Worm (Caenorhabditis elegans) whole organism, midembryonic: ENCODE measurements around the gene K10C2.7.

Experiments
- T22C8.4 ChIP-seq: fragments of 200-800 bp; sonication (Bioruptor generic); IDR thresholded peaks from 2 replicates; pipeline ENCODE4 v1.3.6; 2022; ENCODE audit warnings: missing genetic modification characterization, missing compliant biosample characterization
- cog-1 ChIP-seq: sonication (generic microtip); optimal IDR thresholded peaks from 2 replicates; lab custom pipeline; 2016; ENCODE audit warnings: missing genetic modification characterization, missing compliant biosample characterization
- flt-1 ChIP-seq: fragments of 200-800 bp; sonication (Bioruptor generic); IDR thresholded peaks from 2 replicates; pipeline ENCODE4 v1.3.6; 2022; ENCODE audit warnings: missing genetic modification characterization, missing compliant biosample characterization
- klf-2 ChIP-seq: fragments of 200-800 bp; sonication (Bioruptor generic); conservative IDR thresholded peaks from 2 replicates; pipeline ENCODE4 v1.3.6; 2022; ENCODE audit warnings: missing genetic modification reagents, missing genetic modification characterization, missing compliant biosample characterization
- med-1 ChIP-seq: sonication (generic microtip); optimal IDR thresholded peaks from 2 replicates; lab custom pipeline; 2017; ENCODE audit warnings: missing genetic modification characterization, mild to moderate bottlenecking, missing compliant biosample characterization, antibody characterized with exemption, missing genetic modification reagents; ENCODE audit not compliant: insufficient read depth
- ref-1 ChIP-seq: fragments of 200-800 bp; sonication (Bioruptor generic); conservative IDR thresholded peaks from 2 replicates; pipeline ENCODE4 v1.3.6; 2022; ENCODE audit warnings: missing genetic modification reagents, missing genetic modification characterization, missing compliant biosample characterization
- tab-1 ChIP-seq: fragments of 200-800 bp; sonication (Bioruptor generic); IDR thresholded peaks from 2 replicates; pipeline ENCODE4 v1.3.6; 2022; ENCODE audit warnings: missing genetic modification characterization, missing compliant biosample characterization
- ztf-23 ChIP-seq: fragments of 200-800 bp; sonication (Bioruptor generic); IDR thresholded peaks from 2 replicates; pipeline ENCODE4 v1.3.6; 2022; ENCODE audit warnings: missing genetic modification reagents, missing genetic modification characterization, missing compliant biosample characterization
- ztf-29 ChIP-seq: fragments of 200-800 bp; sonication (Bioruptor generic); IDR thresholded peaks from 2 replicates; pipeline ENCODE4 v1.3.6; 2022; ENCODE audit warnings: missing genetic modification reagents, missing genetic modification characterization, missing compliant biosample characterization

The K10C2.7 gene

DNA sequence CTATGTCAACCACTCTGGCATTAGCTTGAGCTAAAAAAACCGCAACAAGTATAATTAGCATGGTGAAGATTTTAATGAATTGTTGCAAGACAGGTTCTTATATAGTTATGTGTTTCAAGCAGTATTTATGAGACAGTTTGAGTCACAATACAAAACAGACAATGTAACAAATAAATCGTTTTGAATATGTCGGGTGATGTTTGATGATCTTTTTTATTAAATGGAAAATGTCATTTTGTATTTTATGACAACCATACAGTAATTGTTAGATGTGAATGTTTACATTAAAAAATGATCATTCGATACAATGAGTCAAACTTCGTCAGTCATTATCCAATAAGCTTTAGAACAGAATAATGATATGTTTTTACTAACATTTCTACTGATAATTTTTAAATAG lies at the start of gene K10C2.7:
Gene K10C2.7 (minus strand): TSS at position 101 of the 400 bp plus-strand sequence.
- no peak for TF ChIP-seq cog-1
- TF ChIP-seq ztf-29: no peak
- no peak for TF ChIP-seq tab-1 (GFP tag; lab: Robert Waterston, UW)
- TF ChIP-seq klf-2 (GFP tag; lab: Robert Waterston, UW): no peak
- TF ChIP-seq flt-1 (GFP tag; lab: Robert Waterston, UW): no peak

DNA sequence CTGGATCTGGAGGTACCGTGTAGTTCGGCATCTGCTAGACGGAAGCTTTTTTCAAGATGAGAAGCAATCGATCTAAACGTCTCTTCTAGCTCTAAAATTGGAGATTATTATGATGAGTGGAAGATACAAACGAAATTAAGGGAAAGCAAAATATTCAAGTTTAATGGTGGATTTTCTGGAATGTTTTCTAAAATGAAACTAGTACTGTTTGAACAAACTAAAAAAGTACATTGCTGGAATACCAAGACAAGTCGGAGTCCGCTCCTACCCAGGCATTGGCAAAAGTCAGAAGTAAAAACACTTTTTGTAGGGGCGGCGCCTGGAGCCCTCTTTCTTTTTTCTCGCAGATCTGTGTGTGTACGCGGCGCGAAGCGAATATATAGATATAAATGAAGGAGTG lies 41.5 kb upstream of the K10C2.7 start, which contains the start of gene gar-1:
Gene gar-1 (minus strand): TSS at position 101 of the 400 bp plus-strand sequence.
- TF ChIP-seq med-1 (GFP tag; lab: Kevin White, UChicago): no peak
- TF ChIP-seq flt-1 (GFP tag; lab: Robert Waterston, UW): no peak
- no peak for TF ChIP-seq cog-1
- no peak for TF ChIP-seq klf-2 (GFP tag; lab: Robert Waterston, UW)
- no peak for TF ChIP-seq tab-1 (GFP tag; lab: Robert Waterston, UW)
- TF ChIP-seq ref-1 (GFP tag; lab: Robert Waterston, UW): no peak
- TF ChIP-seq T22C8.4 (GFP tag; lab: Robert Waterston, UW): no peak
- no peak for TF ChIP-seq ztf-29
- TF ChIP-seq ztf-23 (GFP tag; lab: Robert Waterston, UW): no peak

DNA sequence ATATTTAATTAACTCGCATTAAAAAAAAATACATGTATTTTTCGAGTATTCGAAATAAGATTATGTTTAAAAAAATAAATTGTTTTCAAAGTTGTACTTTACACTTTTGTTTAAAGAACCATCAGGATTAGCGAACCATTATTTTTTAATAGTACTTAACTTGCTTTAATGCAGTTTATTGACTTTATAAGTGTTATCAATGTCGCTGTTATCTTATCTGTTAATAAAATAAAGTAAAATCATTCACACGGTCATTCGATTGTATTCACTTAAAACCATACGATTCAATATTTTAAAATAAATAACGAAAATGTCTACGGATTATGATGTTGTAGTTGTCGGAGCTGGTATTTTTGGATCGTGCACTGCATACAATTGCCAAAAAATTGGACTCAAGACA lies 33.3 kb upstream of the K10C2.7 start, which contains the start of gene C15B12.1:
Gene C15B12.1 (plus strand): TSS at position 271 of the 400 bp plus-strand sequence.
- TF ChIP-seq med-1 (GFP tag; lab: Kevin White, UChicago) (no peak), T22C8.4 (GFP tag; lab: Robert Waterston, UW) (no peak), tab-1 (GFP tag; lab: Robert Waterston, UW) (no peak), flt-1 (GFP tag; lab: Robert Waterston, UW) (no peak), cog-1 (no peak), ztf-29 (no peak), ref-1 (GFP tag; lab: Robert Waterston, UW) (no peak), klf-2 (GFP tag; lab: Robert Waterston, UW) (no peak), ztf-23 (GFP tag; lab: Robert Waterston, UW) (no peak)

DNA sequence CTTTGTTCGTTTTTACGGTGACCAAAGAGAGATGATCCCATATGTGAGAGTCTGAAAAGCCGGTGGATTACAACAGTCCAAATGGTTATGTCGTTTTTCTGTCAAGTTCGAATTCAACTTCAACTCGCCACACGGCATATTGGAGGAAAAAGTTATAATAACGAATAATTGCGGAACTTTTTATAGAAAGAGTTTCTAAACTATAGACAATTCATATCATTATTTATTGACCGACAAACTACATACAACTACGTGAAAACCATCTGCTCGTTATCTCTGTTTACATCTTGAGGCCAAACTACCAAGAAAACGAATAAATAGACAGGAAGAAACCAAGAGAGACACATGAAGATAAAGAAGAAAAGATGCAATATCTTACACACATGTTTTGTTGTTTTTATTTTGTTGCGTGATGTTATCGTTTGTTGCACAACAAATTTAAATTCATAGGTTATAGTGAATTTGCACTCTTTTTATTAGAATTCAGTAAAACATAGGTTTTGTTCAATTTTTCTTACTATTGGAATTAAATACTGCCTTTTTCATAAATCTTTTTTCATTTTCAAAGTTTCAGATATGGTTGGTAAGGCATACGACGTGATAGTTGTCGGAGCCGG lies 30.5 kb upstream of the K10C2.7 start, which contains the start of the genes C15B12.4 and C15B12.8:
Gene C15B12.4 (minus strand): TSS at position 51 of the 617 bp plus-strand sequence.
Gene C15B12.8 (plus strand): TSS at position 567 of the 617 bp plus-strand sequence.
- TF ChIP-seq tab-1 (GFP tag; lab: Robert Waterston, UW): no peak
- TF ChIP-seq flt-1 (GFP tag; lab: Robert Waterston, UW): no peak
- TF ChIP-seq cog-1: no peak
- TF ChIP-seq med-1 (GFP tag; lab: Kevin White, UChicago): no peak
- no peak for TF ChIP-seq klf-2 (GFP tag; lab: Robert Waterston, UW)
- no peak for TF ChIP-seq ztf-29
- TF ChIP-seq T22C8.4 (GFP tag; lab: Robert Waterston, UW): no peak
- TF ChIP-seq ref-1 (GFP tag; lab: Robert Waterston, UW): no peak
- TF ChIP-seq ztf-23 (GFP tag; lab: Robert Waterston, UW): no peak

DNA sequence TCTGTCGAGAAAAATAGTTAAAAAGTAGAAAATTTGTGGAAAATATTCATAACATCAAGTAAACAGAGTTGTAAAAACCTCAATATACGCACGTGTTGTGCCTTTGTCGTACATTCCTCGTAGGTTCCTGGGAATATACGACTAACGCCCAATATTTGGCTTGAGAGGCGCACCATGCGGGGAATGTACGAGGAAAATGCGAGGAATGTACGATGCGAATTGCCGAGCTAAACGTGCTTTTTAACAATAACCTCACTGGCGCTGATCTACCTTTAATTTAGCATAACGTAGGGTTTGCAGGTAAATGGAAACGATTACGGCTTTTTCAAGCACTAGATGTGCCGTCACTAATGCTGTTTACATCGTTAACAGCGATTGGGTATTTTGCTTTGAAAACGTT lies 25.2 kb upstream of the K10C2.7 start, which contains the start of gene C15B12.9:
Gene C15B12.9 (plus strand): TSS at position 301 of the 400 bp plus-strand sequence.
- TF ChIP-seq ztf-23 (GFP tag; lab: Robert Waterston, UW) (no peak), ref-1 (GFP tag; lab: Robert Waterston, UW) (no peak), T22C8.4 (GFP tag; lab: Robert Waterston, UW) (no peak), tab-1 (GFP tag; lab: Robert Waterston, UW) (no peak), flt-1 (GFP tag; lab: Robert Waterston, UW) (no peak), ztf-29 (no peak), med-1 (GFP tag; lab: Kevin White, UChicago) (no peak), klf-2 (GFP tag; lab: Robert Waterston, UW) (no peak), cog-1 (no peak)

DNA sequence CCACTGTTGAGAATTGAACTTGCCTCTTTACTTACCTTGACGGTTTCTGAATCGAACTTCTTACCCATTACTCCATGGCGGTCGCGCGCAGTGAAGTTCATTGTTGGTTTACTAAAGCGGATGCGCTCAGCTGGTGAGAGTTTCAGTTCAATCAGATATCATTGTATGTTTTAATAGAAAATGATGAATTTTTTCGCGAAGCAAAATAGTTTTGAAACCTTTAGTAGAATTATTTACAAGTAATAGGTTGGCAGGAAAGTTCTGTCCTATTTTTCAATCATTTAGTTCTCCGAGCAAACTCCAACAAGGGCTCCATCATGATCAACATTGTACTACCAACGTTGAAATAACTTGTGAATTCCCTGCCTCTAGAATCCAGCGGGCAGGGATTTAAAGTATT lies 24.2 kb upstream of the K10C2.7 start, which contains the start of gene C15B12.3:
Gene C15B12.3 (minus strand): TSS at position 101 of the 400 bp plus-strand sequence.
- TF ChIP-seq flt-1 (GFP tag; lab: Robert Waterston, UW): no peak
- TF ChIP-seq tab-1 (GFP tag; lab: Robert Waterston, UW): no peak
- TF ChIP-seq ztf-23 (GFP tag; lab: Robert Waterston, UW): no peak
- no peak for TF ChIP-seq med-1 (GFP tag; lab: Kevin White, UChicago)
- TF ChIP-seq klf-2 (GFP tag; lab: Robert Waterston, UW): no peak
- TF ChIP-seq ref-1 (GFP tag; lab: Robert Waterston, UW): no peak
- TF ChIP-seq ztf-29: no peak
- TF ChIP-seq T22C8.4 (GFP tag; lab: Robert Waterston, UW): no peak
- no peak for TF ChIP-seq cog-1

DNA sequence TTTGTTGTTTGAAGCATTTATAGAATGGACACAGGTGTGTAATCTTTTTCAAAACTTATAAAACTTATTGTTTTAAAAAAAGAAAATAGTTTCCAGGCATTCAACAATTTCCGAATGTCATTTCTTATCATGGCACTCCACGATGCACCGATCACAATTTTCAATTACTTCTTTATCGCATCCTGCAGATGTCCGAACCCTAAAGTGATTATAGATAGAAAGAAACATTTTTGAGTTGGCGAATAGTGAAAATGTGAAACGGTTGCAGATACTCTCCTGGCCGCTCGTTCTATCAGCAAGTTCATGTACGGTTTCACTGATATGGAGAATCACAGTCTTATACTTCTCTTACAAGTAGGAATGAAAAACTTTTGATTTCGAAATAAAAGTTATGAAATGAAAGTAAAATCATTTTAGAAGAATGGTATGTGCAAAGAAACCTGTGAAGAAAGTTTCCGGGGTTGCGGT lies 19.8 kb upstream of the K10C2.7 start, which contains the start of gene C15B12.2:
Gene C15B12.2 (plus strand): TSS at position 418 of the 468 bp plus-strand sequence.
- no peak for TF ChIP-seq tab-1 (GFP tag; lab: Robert Waterston, UW)
- TF ChIP-seq T22C8.4 (GFP tag; lab: Robert Waterston, UW): no peak
- TF ChIP-seq med-1 (GFP tag; lab: Kevin White, UChicago): no peak
- no peak for TF ChIP-seq cog-1
- no peak for TF ChIP-seq ztf-23 (GFP tag; lab: Robert Waterston, UW)
- TF ChIP-seq ref-1 (GFP tag; lab: Robert Waterston, UW): no peak

DNA sequence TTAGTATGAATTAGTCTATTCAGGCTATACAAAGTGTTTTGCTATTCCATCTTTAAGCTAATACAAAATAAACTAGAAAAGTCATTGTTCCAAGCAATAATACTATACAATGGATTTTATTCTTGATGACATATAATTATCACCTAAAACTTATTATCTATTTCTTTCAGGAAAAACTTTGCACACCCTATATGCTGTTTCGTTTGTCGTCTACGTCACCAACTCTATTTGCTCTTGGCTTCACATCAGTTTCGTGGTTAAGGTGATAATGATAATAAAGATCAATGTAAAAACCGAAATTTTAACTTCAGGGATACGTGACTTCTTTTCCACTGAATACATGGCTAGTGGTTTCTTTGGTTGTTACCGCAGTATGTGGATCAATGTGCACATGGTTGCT lies 19.2 kb upstream of the K10C2.7 start:
- TF ChIP-seq flt-1 (GFP tag; lab: Robert Waterston, UW): no peak
- no peak for TF ChIP-seq med-1 (GFP tag; lab: Kevin White, UChicago)
- no peak for TF ChIP-seq tab-1 (GFP tag; lab: Robert Waterston, UW)
- TF ChIP-seq ztf-23 (GFP tag; lab: Robert Waterston, UW): no peak
- TF ChIP-seq ztf-29: no peak
- no peak for TF ChIP-seq cog-1
- no peak for TF ChIP-seq T22C8.4 (GFP tag; lab: Robert Waterston, UW)
- TF ChIP-seq klf-2 (GFP tag; lab: Robert Waterston, UW): no peak

DNA sequence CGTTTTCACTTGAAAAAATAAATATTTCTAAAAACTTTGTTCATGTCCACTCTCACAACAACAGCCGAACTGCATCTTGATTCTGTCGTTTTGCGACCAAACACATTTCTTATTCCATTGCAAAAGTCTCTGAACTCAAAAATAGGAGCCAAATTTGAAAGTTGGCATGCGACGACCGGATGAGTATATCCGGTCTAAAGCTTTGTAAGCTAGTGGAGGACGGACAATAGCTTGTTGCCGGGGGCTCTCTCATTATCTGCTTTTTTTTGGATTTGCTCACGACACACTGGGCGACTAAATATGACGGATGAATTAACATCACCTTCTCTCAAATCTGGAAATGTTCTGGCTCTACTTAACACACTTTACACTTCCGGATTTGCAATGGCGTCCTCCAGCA lies 18.5 kb upstream of the K10C2.7 start, which contains the start of gene K04E7.1:
Gene K04E7.1 (plus strand): TSS at position 301 of the 400 bp plus-strand sequence.
- TF ChIP-seq tab-1 (GFP tag; lab: Robert Waterston, UW) (no peak), ztf-29 (no peak), med-1 (GFP tag; lab: Kevin White, UChicago) (no peak)
